Worm (Caenorhabditis elegans) whole organism, early embryonic: ENCODE measurements around the gene Y46G5A.18.

Source experiments
- B0310.2 ChIP-seq: sonication (generic microtip); optimal IDR thresholded peaks from 2 replicates; lab custom pipeline; 2016; ENCODE audit warnings: mild to moderate bottlenecking, missing genetic modification characterization, missing compliant biosample characterization
- F13C5.2 ChIP-seq: sonication (generic microtip); optimal IDR thresholded peaks from 2 replicates; lab custom pipeline; 2017; ENCODE audit warnings: mild to moderate bottlenecking, missing genetic modification characterization, inconsistent platforms, missing compliant biosample characterization
- aly-1 ChIP-seq: sonication (generic microtip); optimal IDR thresholded peaks from 2 replicates; lab custom pipeline; 2016; ENCODE audit warnings: missing genetic modification characterization, missing compliant biosample characterization
- ama-1 ChIP-seq: fragments of 150-350 bp; optimal IDR thresholded peaks from 2 replicates; lab custom pipeline; 2014
- ceh-13 ChIP-seq: fragments of 200-800 bp; sonication (Bioruptor generic); optimal IDR thresholded peaks from 2 replicates; lab custom pipeline; 2018; ENCODE audit warnings: mild to moderate bottlenecking, missing genetic modification characterization, missing compliant biosample characterization
- ceh-36 ChIP-seq: sonication (generic microtip); optimal IDR thresholded peaks from 2 replicates; lab custom pipeline; 2016; ENCODE audit warnings: missing genetic modification characterization, inconsistent platforms, missing compliant biosample characterization
- ets-7 ChIP-seq: sonication (generic microtip); optimal IDR thresholded peaks from 2 replicates; lab custom pipeline; 2016; ENCODE audit warnings: missing genotype, missing genetic modification characterization, missing compliant biosample characterization
- flt-1 ChIP-seq: fragments of 200-800 bp; sonication (Bioruptor generic); IDR thresholded peaks from 2 replicates; pipeline ENCODE4 v1.3.6; 2022; ENCODE audit warnings: missing genetic modification characterization, missing compliant biosample characterization
- hmbx-1 ChIP-seq: sonication (generic microtip); optimal IDR thresholded peaks from 2 replicates; lab custom pipeline; 2016; ENCODE audit warnings: mild to moderate bottlenecking, missing genetic modification characterization, missing compliant biosample characterization
- hmg-4 ChIP-seq: fragments of 200-800 bp; sonication (Bioruptor generic); optimal IDR thresholded peaks from 2 replicates; lab custom pipeline; 2018; ENCODE audit warnings: mild to moderate bottlenecking, missing genetic modification characterization, missing compliant biosample characterization
- hnd-1 ChIP-seq: sonication (generic microtip); optimal IDR thresholded peaks from 2 replicates; lab custom pipeline; 2016; ENCODE audit warnings: missing genetic modification characterization, missing compliant biosample characterization
- pes-1 ChIP-seq: fragments of 200-800 bp; sonication (Bioruptor generic); IDR thresholded peaks from 2 replicates; pipeline ENCODE4 v1.3.6; 2022; ENCODE audit warnings: missing genetic modification reagents, missing genetic modification characterization, missing compliant biosample characterization
- scrt-1 ChIP-seq: fragments of 200-800 bp; sonication (Bioruptor generic); IDR thresholded peaks from 2 replicates; pipeline ENCODE4 v1.3.6; 2022; ENCODE audit warnings: missing genetic modification characterization, missing compliant biosample characterization
- sea-1 ChIP-seq: fragments of 200-800 bp; sonication (Bioruptor generic); conservative IDR thresholded peaks from 2 replicates; pipeline ENCODE4 v1.3.6; 2022; ENCODE audit warnings: missing genetic modification characterization, missing compliant biosample characterization
- tbx-11 ChIP-seq: fragments of 200-800 bp; sonication (Bioruptor generic); IDR thresholded peaks from 2 replicates; pipeline ENCODE4 v1.3.6; 2022; ENCODE audit warnings: missing genetic modification characterization, missing compliant biosample characterization
- tbx-37 ChIP-seq: fragments of 200-800 bp; sonication (Bioruptor generic); conservative IDR thresholded peaks from 2 replicates; pipeline ENCODE4 v1.3.6; 2022; ENCODE audit warnings: missing genetic modification reagents, missing genetic modification characterization, missing compliant biosample characterization
- tra-4 ChIP-seq: sonication (generic microtip); optimal IDR thresholded peaks from 2 replicates; lab custom pipeline; 2017; ENCODE audit warnings: missing genetic modification characterization, missing compliant biosample characterization

The Y46G5A.18 gene

ce11 chrII:12809725-12810124 is 4.7 kb upstream of the Y46G5A.18 start:
- TF ChIP-seq tbx-11 = no peak
- TF ChIP-seq ceh-13 (GFP tag; lab: Kevin White, UChicago) = no peak
- TF ChIP-seq sea-1 (GFP tag; lab: Robert Waterston, UW) = no peak
- no peak for TF ChIP-seq ama-1
- TF ChIP-seq F13C5.2 (tag; lab: Kevin White, UChicago) = no peak
- TF ChIP-seq hnd-1 (tag; lab: Kevin White, UChicago) = no peak
- no peak for TF ChIP-seq flt-1 (GFP tag; lab: Robert Waterston, UW)
- TF ChIP-seq hmg-4 (GFP tag; lab: Kevin White, UChicago) = no peak
- TF ChIP-seq scrt-1 (GFP tag; lab: Robert Waterston, UW) = no peak
- TF ChIP-seq B0310.2 = no peak
- no peak for TF ChIP-seq tra-4 (tag; lab: Kevin White, UChicago)
- no peak for TF ChIP-seq ceh-36 (tag; lab: Kevin White, UChicago)
- no peak for TF ChIP-seq ets-7
- TF ChIP-seq pes-1 = no peak
- no peak for TF ChIP-seq hmbx-1 (tag; lab: Kevin White, UChicago)
- no peak for TF ChIP-seq tbx-37 (GFP tag; lab: Robert Waterston, UW)
- TF ChIP-seq aly-1 (tag; lab: Kevin White, UChicago) = no peak

ce11 chrII:12808746-12809145 is 3.7 kb upstream of the Y46G5A.18 start:
- TF ChIP-seq ceh-13 (GFP tag; lab: Kevin White, UChicago) (no peak), sea-1 (GFP tag; lab: Robert Waterston, UW) (no peak), tra-4 (tag; lab: Kevin White, UChicago) (no peak), hmg-4 (GFP tag; lab: Kevin White, UChicago) (no peak), tbx-37 (GFP tag; lab: Robert Waterston, UW) (no peak), pes-1 (no peak), tbx-11 (no peak), hmbx-1 (tag; lab: Kevin White, UChicago) (no peak), hnd-1 (tag; lab: Kevin White, UChicago) (no peak), B0310.2 (no peak), flt-1 (GFP tag; lab: Robert Waterston, UW) (no peak), aly-1 (tag; lab: Kevin White, UChicago) (no peak), F13C5.2 (tag; lab: Kevin White, UChicago) (no peak), ets-7 (no peak), scrt-1 (GFP tag; lab: Robert Waterston, UW) (no peak), ceh-36 (tag; lab: Kevin White, UChicago) (no peak), ama-1 (no peak)

ce11 chrII:12806602-12807182 is 1.6 kb upstream of the Y46G5A.18 start, which contains the start of gene spds-1:
Gene spds-1, plus strand, starts transcription at chrII:12806899.
- TF ChIP-seq F13C5.2 (tag; lab: Kevin White, UChicago) (no peak), hmg-4 (GFP tag; lab: Kevin White, UChicago) (no peak), sea-1 (GFP tag; lab: Robert Waterston, UW) (no peak), tbx-37 (GFP tag; lab: Robert Waterston, UW) (no peak), hmbx-1 (tag; lab: Kevin White, UChicago) (no peak)

ce11 chrII:12805765-12806384 is 814 bp upstream of the Y46G5A.18 start:
- no peak for TF ChIP-seq F13C5.2 (tag; lab: Kevin White, UChicago)
- TF ChIP-seq tbx-11 = no peak
- TF ChIP-seq hmbx-1 (tag; lab: Kevin White, UChicago) = no peak
- no peak for TF ChIP-seq pes-1
- TF ChIP-seq tbx-37 (GFP tag; lab: Robert Waterston, UW) = no peak
- no peak for TF ChIP-seq ceh-13 (GFP tag; lab: Kevin White, UChicago)
- TF ChIP-seq ama-1 = no peak
- TF ChIP-seq hmg-4 (GFP tag; lab: Kevin White, UChicago) = no peak
- TF ChIP-seq flt-1 (GFP tag; lab: Robert Waterston, UW) = no peak
- TF ChIP-seq aly-1 (tag; lab: Kevin White, UChicago) = no peak
- TF ChIP-seq sea-1 (GFP tag; lab: Robert Waterston, UW) = no peak
- TF ChIP-seq scrt-1 (GFP tag; lab: Robert Waterston, UW) = no peak
- TF ChIP-seq ceh-36 (tag; lab: Kevin White, UChicago) = no peak
- no peak for TF ChIP-seq tra-4 (tag; lab: Kevin White, UChicago)
- no peak for TF ChIP-seq B0310.2
- TF ChIP-seq ets-7 = no peak

ce11 chrII:12799927-12800522 is 5.0 kb downstream of the Y46G5A.18 start:
- TF ChIP-seq B0310.2 (no peak), tbx-11 (no peak), flt-1 (GFP tag; lab: Robert Waterston, UW) (no peak), tbx-37 (GFP tag; lab: Robert Waterston, UW) (no peak), tra-4 (tag; lab: Kevin White, UChicago) (no peak), sea-1 (GFP tag; lab: Robert Waterston, UW) (no peak), F13C5.2 (tag; lab: Kevin White, UChicago) (no peak), ama-1 (no peak), hnd-1 (tag; lab: Kevin White, UChicago) (no peak), hmg-4 (GFP tag; lab: Kevin White, UChicago) (no peak), aly-1 (tag; lab: Kevin White, UChicago) (no peak), hmbx-1 (tag; lab: Kevin White, UChicago) (no peak), ceh-13 (GFP tag; lab: Kevin White, UChicago) (no peak), scrt-1 (GFP tag; lab: Robert Waterston, UW) (no peak), ceh-36 (tag; lab: Kevin White, UChicago) (no peak), pes-1 (no peak), ets-7 (no peak)

ce11 chrII:12799364-12799763 is 5.7 kb downstream of the Y46G5A.18 start:
- TF ChIP-seq tbx-11 (no peak), ets-7 (no peak), ceh-13 (GFP tag; lab: Kevin White, UChicago) (no peak), hmg-4 (GFP tag; lab: Kevin White, UChicago) (no peak), tbx-37 (GFP tag; lab: Robert Waterston, UW) (no peak), ama-1 (no peak), hnd-1 (tag; lab: Kevin White, UChicago) (no peak), sea-1 (GFP tag; lab: Robert Waterston, UW) (no peak), pes-1 (no peak), B0310.2 (no peak), flt-1 (GFP tag; lab: Robert Waterston, UW) (no peak), ceh-36 (tag; lab: Kevin White, UChicago) (no peak), F13C5.2 (tag; lab: Kevin White, UChicago) (no peak), tra-4 (tag; lab: Kevin White, UChicago) (no peak), scrt-1 (GFP tag; lab: Robert Waterston, UW) (no peak), hmbx-1 (tag; lab: Kevin White, UChicago) (no peak)
